Fruit fly (Drosophila melanogaster) whole organism, embryonic: ENCODE results near the gene CG33640.

Experiments used
- CTCF ChIP-seq: fragments of 200-800 bp; sonication (Bioruptor generic); optimal IDR thresholded peaks from 2 replicates; lab custom pipeline; 2017; ENCODE audit warnings: missing biosample characterization, mild to moderate bottlenecking, missing genetic modification characterization, moderate library complexity
- Dip3 ChIP-seq: fragments of 200-800 bp; sonication (Bioruptor generic); optimal IDR thresholded peaks from 3 replicates; lab custom pipeline; 2016; ENCODE audit warnings: missing biosample characterization, missing genetic modification characterization
- E2f2 ChIP-seq: fragments of 200-800 bp; sonication (Bioruptor generic); IDR thresholded peaks from 2 replicates; pipeline ENCODE4 v1.3.6; 2022; ENCODE audit warnings: missing biosample characterization, missing genetic modification characterization
- Hand ChIP-seq: fragments of 200-800 bp; sonication (Bioruptor generic); optimal IDR thresholded peaks from 2 replicates; lab custom pipeline; 2017; ENCODE audit warnings: mild to moderate bottlenecking, missing biosample characterization, missing genetic modification reagents, missing genetic modification characterization
- Sox100B ChIP-seq: fragments of 200-800 bp; sonication (Bioruptor generic); optimal IDR thresholded peaks from 3 replicates; lab custom pipeline; 2018; ENCODE audit warnings: missing biosample characterization, mild to moderate bottlenecking, missing genetic modification characterization
- psq ChIP-seq: fragments of 200-800 bp; sonication (Bioruptor generic); optimal IDR thresholded peaks from 2 replicates; lab custom pipeline; 2017; ENCODE audit warnings: missing biosample characterization, missing genetic modification characterization
- wor ChIP-seq: fragments of 200-800 bp; sonication (Bioruptor generic); IDR thresholded peaks from 2 replicates; pipeline ENCODE4 v1.3.6; 2022; ENCODE audit warnings: missing biosample characterization, missing genetic modification characterization

- TF ChIP-seq wor (no peak), Hand (GFP tag; lab: Kevin White, UChicago) (no peak), Dip3 (GFP tag; lab: Kevin White, UChicago) (no peak), E2f2 (GFP tag; lab: Robert Waterston, UW) (no peak), CTCF (GFP tag; lab: Kevin White, UChicago) (no peak), psq (no peak), Sox100B (GFP tag; lab: Kevin White, UChicago) (no peak)
These were observed 1.1 kb downstream of the CG33640 start, which contains the start of gene CG33641 for dm6 chr2L:13528742-13529141.
